Fruit fly (Drosophila melanogaster) whole organism, embryonic: ENCODE measurements around the gene Vps2.

Source experiments
- Atf6 ChIP-seq: fragments of 200-800 bp; sonication (Bioruptor generic); IDR thresholded peaks from 2 replicates; pipeline ENCODE4 v1.3.6; 2022; ENCODE audit warnings: missing biosample characterization, missing genetic modification characterization
- Bteb2 ChIP-seq: fragments of 200-800 bp; sonication (Bioruptor generic); optimal IDR thresholded peaks from 2 replicates; lab custom pipeline; 2016; ENCODE audit warnings: missing biosample characterization, missing genetic modification characterization
- C15 ChIP-seq: fragments of 200-800 bp; sonication (Bioruptor generic); IDR thresholded peaks from 3 replicates; pipeline ENCODE4 v1.3.6; 2022; ENCODE audit warnings: missing biosample characterization, missing genetic modification characterization
- CG10267 ChIP-seq: fragments of 200-800 bp; sonication (Bioruptor generic); optimal IDR thresholded peaks from 2 replicates; lab custom pipeline; 2018; ENCODE audit warnings: missing biosample characterization, mild to moderate bottlenecking, missing genetic modification characterization, moderate library complexity
- CG10654 ChIP-seq: fragments of 200-800 bp; sonication (Bioruptor generic); optimal IDR thresholded peaks from 2 replicates; lab custom pipeline; 2016; ENCODE audit warnings: missing biosample characterization, missing genetic modification characterization
- CG12659 ChIP-seq: fragments of 200-800 bp; sonication (Bioruptor generic); optimal IDR thresholded peaks from 3 replicates; lab custom pipeline; 2017; ENCODE audit warnings: mild to moderate bottlenecking, missing biosample characterization, missing genetic modification reagents, missing genetic modification characterization
- CG14710 ChIP-seq: fragments of 200-800 bp; sonication (Bioruptor generic); optimal IDR thresholded peaks from 3 replicates; lab custom pipeline; 2019; ENCODE audit warnings: missing biosample characterization, mild to moderate bottlenecking, missing genetic modification characterization, moderate library complexity
- CG15269 ChIP-seq: fragments of 200-800 bp; sonication (Bioruptor generic); optimal IDR thresholded peaks from 2 replicates; lab custom pipeline; 2018; ENCODE audit warnings: missing biosample characterization, mild to moderate bottlenecking, missing genetic modification characterization, moderate library complexity
- CG17359 ChIP-seq: fragments of 200-800 bp; sonication (Bioruptor generic); optimal IDR thresholded peaks from 3 replicates; lab custom pipeline; 2018; ENCODE audit warnings: missing biosample characterization, mild to moderate bottlenecking, missing genetic modification characterization, moderate library complexity
- CG18599 ChIP-seq: fragments of 200-800 bp; sonication (Bioruptor generic); optimal IDR thresholded peaks from 3 replicates; lab custom pipeline; 2017; ENCODE audit warnings: missing biosample characterization, missing genetic modification characterization, mild to moderate bottlenecking, moderate library complexity, missing genetic modification reagents
- CG31441 ChIP-seq: fragments of 200-800 bp; sonication (Bioruptor generic); IDR thresholded peaks from 2 replicates; pipeline ENCODE4 v1.3.6; 2022; ENCODE audit warnings: missing biosample characterization, missing genetic modification characterization
- CG34422 ChIP-seq: fragments of 200-800 bp; sonication (Bioruptor generic); IDR thresholded peaks from 3 replicates; pipeline ENCODE4 v1.3.6; 2022; ENCODE audit warnings: missing biosample characterization, missing genetic modification characterization
- CG3838 ChIP-seq: fragments of 200-800 bp; sonication (Bioruptor generic); optimal IDR thresholded peaks from 3 replicates; lab custom pipeline; 2016; ENCODE audit warnings: missing biosample characterization, missing genetic modification characterization
- CG4404 ChIP-seq: fragments of 200-800 bp; sonication (Bioruptor generic); IDR thresholded peaks from 2 replicates; pipeline ENCODE4 v1.3.6; 2022; ENCODE audit warnings: missing biosample characterization, missing genetic modification characterization
- CG4820 ChIP-seq: fragments of 200-800 bp; sonication (Bioruptor generic); optimal IDR thresholded peaks from 3 replicates; lab custom pipeline; 2016; ENCODE audit warnings: missing biosample characterization, missing genetic modification characterization
- CG6175 ChIP-seq: fragments of 200-800 bp; sonication (Bioruptor generic); IDR thresholded peaks from 3 replicates; pipeline ENCODE4 v1.3.6; 2022; ENCODE audit warnings: missing biosample characterization, missing genetic modification characterization
- CG7372 ChIP-seq: fragments of 200-800 bp; sonication (Bioruptor generic); IDR thresholded peaks from 2 replicates; pipeline ENCODE4 v1.3.6; 2022; ENCODE audit warnings: missing biosample characterization, missing genetic modification characterization
- CG7987 ChIP-seq: fragments of 200-800 bp; sonication (Bioruptor generic); optimal IDR thresholded peaks from 2 replicates; lab custom pipeline; 2018; ENCODE audit warnings: missing biosample characterization, mild to moderate bottlenecking, missing genetic modification characterization, moderate library complexity
- CG9797 ChIP-seq: fragments of 200-800 bp; sonication (Bioruptor generic); optimal IDR thresholded peaks from 3 replicates; lab custom pipeline; 2018; ENCODE audit warnings: missing biosample characterization, mild to moderate bottlenecking, missing genetic modification characterization
- Dll ChIP-seq: fragments of 200-800 bp; sonication (Bioruptor generic); IDR thresholded peaks from 4 replicates; pipeline ENCODE4 v1.3.6; 2022; ENCODE audit warnings: missing biosample characterization, missing genetic modification characterization; ENCODE audit not compliant: partially characterized antibody
- Doc2 ChIP-seq: fragments of 200-800 bp; sonication (Bioruptor generic); IDR thresholded peaks from 2 replicates; pipeline ENCODE4 v1.3.6; 2022; ENCODE audit warnings: missing biosample characterization, missing genetic modification characterization
- Dref ChIP-seq: fragments of 200-800 bp; sonication (Bioruptor generic); IDR thresholded peaks from 2 replicates; pipeline ENCODE4 v1.3.6; 2022; ENCODE audit warnings: missing biosample characterization, missing genetic modification characterization
- E2f2 ChIP-seq: fragments of 200-800 bp; sonication (Bioruptor generic); IDR thresholded peaks from 2 replicates; pipeline ENCODE4 v1.3.6; 2022; ENCODE audit warnings: missing biosample characterization, missing genetic modification characterization
- Eip74EF ChIP-seq, 2 experiments: fragments of 200-800 bp in 1 of 2; fragments of >200 bp in 1 of 2; sonication (Bioruptor generic) in 1 of 2; optimal IDR thresholded peaks; 2 replicates each; lab custom pipeline; 2017 to 2019; ENCODE audit warnings: missing biosample characterization in 2 of 2, missing genetic modification characterization in 2 of 2, mild to moderate bottlenecking in 1 of 2, moderate library complexity in 1 of 2
- Fer1 ChIP-seq: fragments of 200-800 bp; sonication (Bioruptor generic); optimal IDR thresholded peaks from 2 replicates; lab custom pipeline; 2017; ENCODE audit warnings: missing biosample characterization, mild to moderate bottlenecking, missing genetic modification characterization
- GATAe ChIP-seq: fragments of 200-800 bp; sonication (Bioruptor generic); conservative IDR thresholded peaks from 2 replicates; pipeline ENCODE4 v1.3.6; 2022; ENCODE audit warnings: missing biosample characterization, missing genetic modification characterization
- Hand ChIP-seq: fragments of 200-800 bp; sonication (Bioruptor generic); optimal IDR thresholded peaks from 2 replicates; lab custom pipeline; 2017; ENCODE audit warnings: mild to moderate bottlenecking, missing biosample characterization, missing genetic modification reagents, missing genetic modification characterization
- Hey ChIP-seq: fragments of 200-800 bp; sonication (Bioruptor generic); optimal IDR thresholded peaks from 3 replicates; lab custom pipeline; 2018; ENCODE audit warnings: missing biosample characterization, mild to moderate bottlenecking, missing genetic modification characterization
- Hr3 ChIP-seq: fragments of 200-800 bp; sonication (Bioruptor generic); optimal IDR thresholded peaks from 3 replicates; lab custom pipeline; 2016; ENCODE audit warnings: missing biosample characterization, missing genetic modification characterization
- Kr ChIP-seq: fragments of 200-800 bp; sonication (Bioruptor generic); optimal IDR thresholded peaks from 2 replicates; lab custom pipeline; 2017; ENCODE audit warnings: missing biosample characterization, mild to moderate bottlenecking, missing genetic modification characterization
- Med ChIP-seq: fragments of 200-800 bp; sonication (Bioruptor generic); peaks from one replicate; lab custom pipeline; 2016; ENCODE audit warnings: missing biosample characterization, missing genetic modification characterization, mild to moderate bottlenecking, inconsistent platforms, moderate library complexity
- Meics ChIP-seq: fragments of 200-800 bp; sonication (Bioruptor generic); optimal IDR thresholded peaks from 2 replicates; lab custom pipeline; 2017; ENCODE audit warnings: missing biosample characterization, mild to moderate bottlenecking, missing genetic modification characterization
- Myb ChIP-seq: fragments of 200-800 bp; sonication (Bioruptor generic); optimal IDR thresholded peaks from 2 replicates; lab custom pipeline; 2016; ENCODE audit warnings: missing biosample characterization, missing genetic modification characterization
- NK7.1 ChIP-seq: fragments of 200-800 bp; sonication (Bioruptor generic); optimal IDR thresholded peaks from 3 replicates; lab custom pipeline; 2016; ENCODE audit warnings: missing biosample characterization, missing genetic modification characterization
- Spps ChIP-seq: fragments of 200-800 bp; sonication (Bioruptor generic); optimal IDR thresholded peaks from 2 replicates; lab custom pipeline; 2018; ENCODE audit warnings: missing biosample characterization, mild to moderate bottlenecking, missing genetic modification characterization
- Tbp ChIP-seq: fragments of >200 bp; optimal IDR thresholded peaks from 2 replicates; lab custom pipeline; 2018; ENCODE audit warnings: missing biosample characterization, missing genetic modification characterization
- bcd ChIP-seq: fragments of 200-800 bp; sonication (Bioruptor generic); optimal IDR thresholded peaks from 2 replicates; lab custom pipeline; 2017; ENCODE audit warnings: missing biosample characterization, mild to moderate bottlenecking, missing genetic modification characterization
- croc ChIP-seq: fragments of 200-800 bp; sonication (Bioruptor generic); conservative IDR thresholded peaks from 3 replicates; pipeline ENCODE4 v1.3.6; 2022; ENCODE audit warnings: missing biosample characterization, missing genetic modification characterization
- crol ChIP-seq: fragments of 200-800 bp; sonication (Bioruptor generic); IDR thresholded peaks from 2 replicates; pipeline ENCODE4 v1.3.6; 2022; ENCODE audit warnings: missing biosample characterization, missing genetic modification characterization
- fd96Cb ChIP-seq: fragments of 200-800 bp; sonication (Bioruptor generic); optimal IDR thresholded peaks from 2 replicates; lab custom pipeline; 2018; ENCODE audit warnings: missing biosample characterization, mild to moderate bottlenecking, missing genetic modification characterization, moderate library complexity
- h ChIP-seq: fragments of >200 bp; optimal IDR thresholded peaks from 2 replicates; lab custom pipeline; 2017
- jing ChIP-seq: fragments of 200-800 bp; sonication (Bioruptor generic); optimal IDR thresholded peaks from 2 replicates; lab custom pipeline; 2018; ENCODE audit warnings: missing biosample characterization, mild to moderate bottlenecking, missing genetic modification characterization
- kay ChIP-seq: fragments of 200-800 bp; sonication (Bioruptor generic); optimal IDR thresholded peaks from 2 replicates; lab custom pipeline; 2016; ENCODE audit warnings: missing biosample characterization, missing genetic modification characterization
- klu ChIP-seq: fragments of 200-800 bp; sonication (Bioruptor generic); IDR thresholded peaks from 2 replicates; pipeline ENCODE4 v1.3.6; 2022; ENCODE audit warnings: missing biosample characterization, missing genetic modification characterization
- knrl ChIP-seq: fragments of 200-800 bp; sonication (Bioruptor generic); IDR thresholded peaks from 3 replicates; pipeline ENCODE4 v1.3.6; 2022; ENCODE audit warnings: missing biosample characterization, missing genetic modification characterization; ENCODE audit not compliant: partially characterized antibody
- phol ChIP-seq: fragments of 200-800 bp; sonication (Bioruptor generic); optimal IDR thresholded peaks from 3 replicates; lab custom pipeline; 2018; ENCODE audit warnings: missing biosample characterization, mild to moderate bottlenecking, missing genetic modification characterization, moderate library complexity
- psq ChIP-seq: fragments of 200-800 bp; sonication (Bioruptor generic); optimal IDR thresholded peaks from 2 replicates; lab custom pipeline; 2017; ENCODE audit warnings: missing biosample characterization, missing genetic modification characterization
- sens-2 ChIP-seq: fragments of 200-800 bp; sonication (Bioruptor generic); IDR thresholded peaks from 2 replicates; pipeline ENCODE4 v1.3.6; 2022; ENCODE audit warnings: missing biosample characterization, missing genetic modification characterization
- slbo ChIP-seq: fragments of 200-800 bp; sonication (Bioruptor generic); IDR thresholded peaks from 2 replicates; pipeline ENCODE4 v1.3.6; 2022; ENCODE audit warnings: missing biosample characterization, missing genetic modification characterization
- stwl ChIP-seq: fragments of 200-800 bp; sonication (Bioruptor generic); optimal IDR thresholded peaks from 3 replicates; lab custom pipeline; 2018; ENCODE audit warnings: missing biosample characterization, mild to moderate bottlenecking, missing genetic modification characterization, moderate library complexity
- tgo ChIP-seq: fragments of 200-800 bp; sonication (Bioruptor generic); IDR thresholded peaks from 3 replicates; pipeline ENCODE4 v1.3.6; 2022; ENCODE audit warnings: missing biosample characterization, missing genetic modification characterization
- tx ChIP-seq: fragments of 200-800 bp; sonication (Bioruptor generic); optimal IDR thresholded peaks from 2 replicates; lab custom pipeline; 2016; ENCODE audit warnings: missing biosample characterization, missing genetic modification characterization
- zfh2 ChIP-seq: fragments of 200-800 bp; sonication (Bioruptor generic); optimal IDR thresholded peaks from 2 replicates; lab custom pipeline; 2016; ENCODE audit warnings: missing biosample characterization, missing genetic modification characterization

The Vps2 gene

DNA sequence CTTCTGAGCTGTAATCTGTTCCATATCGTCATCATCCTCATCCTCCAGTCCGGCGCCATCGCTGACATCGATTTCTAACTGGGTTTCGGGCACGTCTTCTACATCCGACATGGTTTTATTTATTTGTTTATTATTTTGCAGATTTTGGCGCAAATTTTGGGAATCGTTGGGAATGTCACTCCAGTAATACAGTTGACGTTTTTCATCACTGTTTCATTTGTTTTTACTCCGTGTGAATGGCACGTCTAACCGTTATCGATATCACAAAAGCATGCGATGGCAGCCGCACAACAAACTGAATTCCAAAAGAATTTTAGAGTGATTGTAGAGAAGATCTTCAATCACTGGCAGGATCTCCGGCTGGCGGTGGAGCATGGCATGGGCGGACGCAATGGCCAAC is 3.8 kb downstream of the Vps2 start, which contains the start of the genes Sld5 and CG14543 (continued):
- no peak for TF ChIP-seq Doc2
- TF ChIP-seq Fer1 (GFP tag; lab: Kevin White, UChicago): no peak
- TF ChIP-seq CG10267 (tag; lab: Kevin White, UChicago): peak; percentile 88
- TF ChIP-seq Spps: no peak
- TF ChIP-seq CG4404 (GFP tag; lab: Robert Waterston, UW): no peak
- peak; percentile 6 for TF ChIP-seq bcd (GFP tag; lab: Kevin White, UChicago)
- TF ChIP-seq CG3838: no peak
- TF ChIP-seq CG7987 (GFP tag; lab: Kevin White, UChicago): no peak
- no peak for TF ChIP-seq GATAe (GFP tag; lab: Robert Waterston, UW)
- peak; percentile 73 for TF ChIP-seq Dref (GFP tag; lab: Robert Waterston, UW)
- TF ChIP-seq kay (GFP tag; lab: Kevin White, UChicago): no peak
- TF ChIP-seq sens-2 (GFP tag; lab: Robert Waterston, UW): no peak
- TF ChIP-seq CG9797: no peak
- TF ChIP-seq jing (GFP tag; lab: Kevin White, UChicago): no peak
- no peak for TF ChIP-seq Hr3 (GFP tag; lab: Kevin White, UChicago)
- TF ChIP-seq CG34422 (GFP tag; lab: Robert Waterston, UW): no peak
- TF ChIP-seq CG14710: peak; percentile 13
- no peak for TF ChIP-seq Hey (tag; lab: Kevin White, UChicago)
- TF ChIP-seq Kr (GFP tag; lab: Kevin White, UChicago): no peak
- no peak for TF ChIP-seq Eip74EF (GFP tag; optimal IDR thresholded peaks at IDR 0.05; lab: Kevin White, UChicago)
- peak; percentile 84 for TF ChIP-seq Med (GFP tag; lab: Kevin White, UChicago)
- no peak for TF ChIP-seq CG6175
- no peak for TF ChIP-seq Tbp (GFP tag; lab: Kevin White, UChicago)
- TF ChIP-seq psq: no peak
- TF ChIP-seq phol: peak; percentile 40
- TF ChIP-seq klu: no peak
- TF ChIP-seq C15 (GFP tag; lab: Robert Waterston, UW): no peak
- TF ChIP-seq CG12659 (GFP tag; lab: Kevin White, UChicago): peak; percentile 39
- TF ChIP-seq slbo: peak; percentile 19; the same call in 1 of the 2 replicates
- no peak for TF ChIP-seq CG17359 (tag; lab: Kevin White, UChicago)
- TF ChIP-seq Myb: peak; percentile 64
- TF ChIP-seq stwl: peak; percentile 69
- no peak for TF ChIP-seq Bteb2 (GFP tag; lab: Kevin White, UChicago)
- TF ChIP-seq CG15269 (tag; lab: Kevin White, UChicago): no peak
- TF ChIP-seq Dll: no peak
- TF ChIP-seq h: no peak
- peak; percentile 15 for TF ChIP-seq Meics (GFP tag; lab: Kevin White, UChicago)
- no peak for TF ChIP-seq CG31441 (GFP tag; lab: Robert Waterston, UW)
- no peak for TF ChIP-seq knrl (GFP tag; lab: Robert Waterston, UW)
- TF ChIP-seq CG7372 (GFP tag; lab: Robert Waterston, UW): no peak
- no peak for TF ChIP-seq NK7.1 (GFP tag; lab: Kevin White, UChicago)
- peak; percentile 4 for TF ChIP-seq zfh2 (GFP tag; lab: Kevin White, UChicago)
- peak; percentile 78 for TF ChIP-seq E2f2 (GFP tag; lab: Robert Waterston, UW)
- TF ChIP-seq fd96Cb: no peak
- TF ChIP-seq Atf6: no peak
- no peak for TF ChIP-seq tx (GFP tag; lab: Kevin White, UChicago)
- TF ChIP-seq CG18599 (GFP tag; lab: Kevin White, UChicago): no peak
- no peak for TF ChIP-seq CG4820 (GFP tag; lab: Kevin White, UChicago)
- TF ChIP-seq tgo: no peak
- no peak for TF ChIP-seq crol (GFP tag; lab: Robert Waterston, UW)
- TF ChIP-seq croc (GFP tag; lab: Robert Waterston, UW): no peak
- no peak for TF ChIP-seq CG10654 (GFP tag; lab: Kevin White, UChicago)
- no peak for TF ChIP-seq Hand (GFP tag; lab: Kevin White, UChicago)
